Worm (Caenorhabditis elegans) whole organism, midembryonic: ENCODE results near the gene F53G2.2.

ENCODE experiments used
- T22C8.4 ChIP-seq: fragments of 200-800 bp; sonication (Bioruptor generic); IDR thresholded peaks from 2 replicates; pipeline ENCODE4 v1.3.6; 2022; ENCODE audit warnings: missing genetic modification characterization, missing compliant biosample characterization
- cog-1 ChIP-seq: sonication (generic microtip); optimal IDR thresholded peaks from 2 replicates; lab custom pipeline; 2016; ENCODE audit warnings: missing genetic modification characterization, missing compliant biosample characterization
- flt-1 ChIP-seq: fragments of 200-800 bp; sonication (Bioruptor generic); IDR thresholded peaks from 2 replicates; pipeline ENCODE4 v1.3.6; 2022; ENCODE audit warnings: missing genetic modification characterization, missing compliant biosample characterization
- klf-2 ChIP-seq: fragments of 200-800 bp; sonication (Bioruptor generic); conservative IDR thresholded peaks from 2 replicates; pipeline ENCODE4 v1.3.6; 2022; ENCODE audit warnings: missing genetic modification reagents, missing genetic modification characterization, missing compliant biosample characterization
- ztf-29 ChIP-seq: fragments of 200-800 bp; sonication (Bioruptor generic); IDR thresholded peaks from 2 replicates; pipeline ENCODE4 v1.3.6; 2022; ENCODE audit warnings: missing genetic modification reagents, missing genetic modification characterization, missing compliant biosample characterization

DNA sequence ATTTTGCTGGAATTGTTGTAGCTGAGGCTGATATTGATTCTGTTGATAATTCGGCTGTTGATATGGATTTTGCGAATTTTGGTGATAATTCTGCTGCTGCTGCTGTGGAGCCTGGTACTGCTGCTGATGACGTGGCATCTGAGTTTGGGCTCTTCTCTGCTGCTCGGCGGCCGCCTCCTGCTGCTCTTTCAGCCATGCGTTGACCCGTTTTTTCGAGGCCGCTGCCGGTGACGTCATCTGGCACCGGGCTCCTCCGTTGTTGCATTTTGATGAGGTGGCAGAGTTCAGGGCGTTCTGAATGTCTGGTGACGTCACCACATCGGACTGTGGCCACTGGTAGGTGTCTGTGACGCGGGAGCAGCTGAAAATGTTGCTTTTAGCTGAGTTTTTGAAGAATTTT is 24.7 kb upstream of the F53G2.2 start:
- no peak for TF ChIP-seq ztf-29 (GFP tag; lab: Robert Waterston, UW)
- no peak for TF ChIP-seq flt-1 (GFP tag; lab: Robert Waterston, UW)
- no peak for TF ChIP-seq klf-2
- TF ChIP-seq cog-1 (tag; lab: Kevin White, UChicago), result no peak
- TF ChIP-seq T22C8.4 (GFP tag; lab: Robert Waterston, UW), result no peak
